Fruit fly (Drosophila melanogaster) whole organism, embryonic: Measurements from ENCODE around the gene Sgs1.

Experiments used
- CG10654 ChIP-seq: fragments of 200-800 bp; sonication (Bioruptor generic); optimal IDR thresholded peaks from 2 replicates; lab custom pipeline; 2016; ENCODE audit warnings: missing biosample characterization, missing genetic modification characterization
- CG1792 ChIP-seq: fragments of 200-800 bp; sonication (Bioruptor generic); optimal IDR thresholded peaks from 2 replicates; lab custom pipeline; 2016; ENCODE audit warnings: missing biosample characterization, missing genetic modification characterization
- CG18011 ChIP-seq: fragments of 200-800 bp; sonication (Bioruptor generic); optimal IDR thresholded peaks from 2 replicates; lab custom pipeline; 2017; ENCODE audit warnings: missing biosample characterization, missing genetic modification characterization, mild to moderate bottlenecking, moderate library complexity, missing genotype
- CG18476 ChIP-seq: fragments of 200-800 bp; sonication (Bioruptor generic); optimal IDR thresholded peaks from 2 replicates; lab custom pipeline; 2016; ENCODE audit warnings: missing biosample characterization, mild to moderate bottlenecking, missing genetic modification characterization
- CG9437 ChIP-seq: fragments of 200-800 bp; sonication (Bioruptor generic); optimal IDR thresholded peaks from 2 replicates; lab custom pipeline; 2018; ENCODE audit warnings: missing biosample characterization, mild to moderate bottlenecking, missing genetic modification characterization
- Dip3 ChIP-seq: fragments of 200-800 bp; sonication (Bioruptor generic); optimal IDR thresholded peaks from 3 replicates; lab custom pipeline; 2016; ENCODE audit warnings: missing biosample characterization, missing genetic modification characterization
- HHEX ChIP-seq: fragments of 200-800 bp; sonication (Bioruptor generic); optimal IDR thresholded peaks from 3 replicates; lab custom pipeline; 2017; ENCODE audit warnings: missing biosample characterization, mild to moderate bottlenecking, missing genetic modification characterization, missing genetic modification reagents
- Sry-δ ChIP-seq: fragments of 200-800 bp; sonication (Bioruptor generic); optimal IDR thresholded peaks from 2 replicates; lab custom pipeline; 2016; ENCODE audit warnings: missing biosample characterization, missing genetic modification characterization
- Vsx1 ChIP-seq: fragments of 200-800 bp; sonication (Bioruptor generic); optimal IDR thresholded peaks from 2 replicates; lab custom pipeline; 2017; ENCODE audit warnings: missing biosample characterization, mild to moderate bottlenecking, missing genetic modification characterization, missing genetic modification reagents
- ac ChIP-seq: fragments of 200-800 bp; sonication (Bioruptor generic); optimal IDR thresholded peaks from 3 replicates; lab custom pipeline; 2017; ENCODE audit warnings: missing biosample characterization, mild to moderate bottlenecking, missing genetic modification characterization
- ken ChIP-seq: fragments of 200-800 bp; sonication (Bioruptor generic); IDR thresholded peaks from 3 replicates; pipeline ENCODE4 v1.3.6; 2022; ENCODE audit warnings: missing biosample characterization, missing genetic modification characterization
- pum ChIP-seq: fragments of 200-800 bp; sonication (Bioruptor generic); optimal IDR thresholded peaks from 2 replicates; lab custom pipeline; 2016; ENCODE audit warnings: missing biosample characterization, missing genetic modification characterization
- rib ChIP-seq: fragments of 200-800 bp; sonication (Bioruptor generic); IDR thresholded peaks from 2 replicates; pipeline ENCODE4 v1.3.6; 2022; ENCODE audit warnings: missing biosample characterization, missing genetic modification characterization

dm6 chr2L:4950667-4951066, 13.5 kb downstream of the Sgs1 start, which contains the start of gene Jon25Biii:
- TF ChIP-seq ac (GFP tag; lab: Kevin White, UChicago) (no peak), rib (GFP tag; lab: Robert Waterston, UW) (no peak), Vsx1 (GFP tag; lab: Kevin White, UChicago) (no peak), Sry-δ (GFP tag; lab: Kevin White, UChicago) (no peak), CG10654 (GFP tag; lab: Kevin White, UChicago) (no peak), CG18011 (no peak), CG1792 (GFP tag; lab: Kevin White, UChicago) (no peak), HHEX (no peak), Dip3 (GFP tag; lab: Kevin White, UChicago) (no peak), CG18476 (GFP tag; lab: Kevin White, UChicago) (no peak), ken (no peak), CG9437 (GFP tag; lab: Kevin White, UChicago) (no peak), pum (GFP tag; lab: Kevin White, UChicago) (no peak)
